Worm (Caenorhabditis elegans) whole organism, mixed stage, embryonic: Measurements from ENCODE around the gene F43C11.11.

Experiments used
- M03D4.4 ChIP-seq: sonication (generic microtip); optimal IDR thresholded peaks from 2 replicates; lab custom pipeline; 2017; ENCODE audit warnings: mild to moderate bottlenecking, missing genetic modification characterization, missing compliant biosample characterization
- blmp-1 ChIP-seq: fragments of 150-350 bp; optimal IDR thresholded peaks from 2 replicates; lab custom pipeline; 2014; ENCODE audit warnings: missing biosample characterization, missing genetic modification characterization
- ceh-39 ChIP-seq: fragments of 150-350 bp; optimal IDR thresholded peaks from 2 replicates; lab custom pipeline; 2014; ENCODE audit warnings: missing biosample characterization, missing genetic modification characterization
- ceh-43 ChIP-seq: fragments of 200-800 bp; sonication (Bioruptor generic); optimal IDR thresholded peaks from 2 replicates; lab custom pipeline; 2018; ENCODE audit warnings: mild to moderate bottlenecking, missing genetic modification characterization, moderate library complexity, missing compliant biosample characterization
- ceh-83 ChIP-seq: fragments of 200-800 bp; sonication (Bioruptor generic); optimal IDR thresholded peaks from 2 replicates; lab custom pipeline; 2018; ENCODE audit warnings: mild to moderate bottlenecking, missing genetic modification characterization, missing compliant biosample characterization
- ces-1 ChIP-seq: fragments of 150-350 bp; optimal IDR thresholded peaks from 2 replicates; lab custom pipeline; 2014; ENCODE audit warnings: missing biosample characterization, missing genetic modification reagents, missing genetic modification characterization
- cnd-1 ChIP-seq: fragments of 200-800 bp; sonication (Bioruptor generic); optimal IDR thresholded peaks from 2 replicates; lab custom pipeline; 2018; ENCODE audit warnings: mild to moderate bottlenecking, missing genetic modification characterization, missing compliant biosample characterization
- drap-1 ChIP-seq: fragments of 200-800 bp; sonication (Bioruptor generic); optimal IDR thresholded peaks from 3 replicates; lab custom pipeline; 2018; ENCODE audit warnings: mild to moderate bottlenecking, missing genetic modification characterization, missing compliant biosample characterization
- elt-1 ChIP-seq: sonication (generic microtip); optimal IDR thresholded peaks from 2 replicates; lab custom pipeline; 2017; ENCODE audit warnings: missing genetic modification characterization, mild to moderate bottlenecking, missing compliant biosample characterization, antibody characterized with exemption, moderate library complexity, borderline replicate concordance; ENCODE audit not compliant: insufficient read depth
- elt-3 ChIP-seq: fragments of 150-350 bp; optimal IDR thresholded peaks from 2 replicates; lab custom pipeline; 2014; ENCODE audit warnings: missing biosample characterization, missing genetic modification characterization
- flh-1 ChIP-seq: fragments of 200-800 bp; sonication (Bioruptor generic); optimal IDR thresholded peaks from 2 replicates; lab custom pipeline; 2018; ENCODE audit warnings: mild to moderate bottlenecking, missing genetic modification characterization, moderate library complexity, missing compliant biosample characterization
- ham-2 ChIP-seq: fragments of 200-800 bp; sonication (Bioruptor generic); optimal IDR thresholded peaks from 2 replicates; lab custom pipeline; 2018; ENCODE audit warnings: mild to moderate bottlenecking, missing genetic modification characterization, missing compliant biosample characterization
- hlh-1 ChIP-seq: fragments of 150-350 bp; optimal IDR thresholded peaks from 2 replicates; lab custom pipeline; 2014; ENCODE audit warnings: missing biosample characterization, missing genetic modification reagents, missing genetic modification characterization
- lin-13 ChIP-seq: fragments of 150-350 bp; optimal IDR thresholded peaks from 2 replicates; lab custom pipeline; 2014; ENCODE audit warnings: missing biosample characterization, missing genetic modification characterization
- lin-32 ChIP-seq: fragments of 200-800 bp; sonication (Bioruptor generic); optimal IDR thresholded peaks from 2 replicates; lab custom pipeline; 2018; ENCODE audit warnings: mild to moderate bottlenecking, missing genetic modification characterization, missing compliant biosample characterization
- lsy-2 ChIP-seq: fragments of 150-350 bp; optimal IDR thresholded peaks from 2 replicates; lab custom pipeline; 2014; ENCODE audit warnings: missing biosample characterization, missing genetic modification characterization
- mab-5 ChIP-seq: fragments of 150-350 bp; optimal IDR thresholded peaks from 2 replicates; lab custom pipeline; 2014; ENCODE audit warnings: missing biosample characterization, missing genetic modification characterization
- mep-1 ChIP-seq: fragments of 150-350 bp; optimal IDR thresholded peaks from 2 replicates; lab custom pipeline; 2017; ENCODE audit warnings: missing biosample characterization, missing genetic modification reagents, missing genetic modification characterization, inconsistent platforms
- mls-2 ChIP-seq: sonication (generic microtip); optimal IDR thresholded peaks from 2 replicates; lab custom pipeline; 2016; ENCODE audit warnings: mild to moderate bottlenecking, missing genetic modification characterization, moderate library complexity, missing compliant biosample characterization
- nhr-12 ChIP-seq: fragments of 150-350 bp; optimal IDR thresholded peaks from 2 replicates; lab custom pipeline; 2014; ENCODE audit warnings: missing biosample characterization, missing genetic modification characterization
- nhr-2 ChIP-seq: fragments of 150-350 bp; optimal IDR thresholded peaks from 2 replicates; lab custom pipeline; 2014; ENCODE audit warnings: missing biosample characterization, missing genetic modification characterization
- nhr-237 ChIP-seq: fragments of 150-350 bp; optimal IDR thresholded peaks from 2 replicates; lab custom pipeline; 2014; ENCODE audit warnings: missing biosample characterization, missing genetic modification characterization
- nhr-28 ChIP-seq: fragments of 150-350 bp; optimal IDR thresholded peaks from 2 replicates; lab custom pipeline; 2014; ENCODE audit warnings: missing biosample characterization, missing genetic modification characterization
- pha-4 ChIP-seq: fragments of 150-350 bp; optimal IDR thresholded peaks from 2 replicates; lab custom pipeline; 2018; ENCODE audit warnings: missing biosample characterization, missing genetic modification reagents, missing genetic modification characterization
- sem-2 ChIP-seq: fragments of 200-800 bp; sonication (Bioruptor generic); optimal IDR thresholded peaks from 2 replicates; lab custom pipeline; 2018; ENCODE audit warnings: mild to moderate bottlenecking, missing genetic modification characterization, missing compliant biosample characterization
- snpc-4 ChIP-seq: fragments of 150-350 bp; optimal IDR thresholded peaks from 2 replicates; lab custom pipeline; 2014; ENCODE audit warnings: missing biosample characterization, missing genetic modification characterization
- sptf-1 ChIP-seq: sonication (generic microtip); optimal IDR thresholded peaks from 2 replicates; lab custom pipeline; 2017; ENCODE audit warnings: mild to moderate bottlenecking, missing genetic modification characterization, moderate library complexity, missing compliant biosample characterization
- tbx-8 ChIP-seq: fragments of 200-800 bp; sonication (Bioruptor generic); optimal IDR thresholded peaks from 2 replicates; lab custom pipeline; 2018; ENCODE audit warnings: mild to moderate bottlenecking, missing genetic modification characterization, moderate library complexity, missing compliant biosample characterization
- unc-120 ChIP-seq: sonication (generic microtip); optimal IDR thresholded peaks from 2 replicates; lab custom pipeline; 2017; ENCODE audit warnings: missing genetic modification characterization, missing compliant biosample characterization; ENCODE audit not compliant: poor library complexity, severe bottlenecking
- unc-39 ChIP-seq: fragments of 150-350 bp; optimal IDR thresholded peaks from 2 replicates; lab custom pipeline; 2014; ENCODE audit warnings: missing biosample characterization, missing genetic modification characterization
- zip-8 ChIP-seq: fragments of 150-350 bp; optimal IDR thresholded peaks from 2 replicates; lab custom pipeline; 2014; ENCODE audit warnings: missing biosample characterization, missing genetic modification characterization
- ztf-11 ChIP-seq: fragments of 150-350 bp; optimal IDR thresholded peaks from 2 replicates; lab custom pipeline; 2014; ENCODE audit warnings: missing biosample characterization, missing genetic modification characterization

Gene F43C11.11

ce11 chrII:2372090-2372489, 8.5 kb upstream of the F43C11.11 start, which contains the start of gene F16G10.3:
F16G10.3 (plus strand) TSS chrII:2372390.
- no peak for TF ChIP-seq nhr-28
- TF ChIP-seq mep-1 = no peak
- no peak for TF ChIP-seq drap-1 (GFP tag; lab: Kevin White, UChicago)
- TF ChIP-seq flh-1 (GFP tag; lab: Kevin White, UChicago) = no peak
- no peak for TF ChIP-seq ceh-39 (tag; lab: Kevin White, UChicago)
- no peak for TF ChIP-seq mls-2 (tag; lab: Kevin White, UChicago)
- no peak for TF ChIP-seq tbx-8
- no peak for TF ChIP-seq nhr-12 (tag; lab: Kevin White, UChicago)
- no peak for TF ChIP-seq hlh-1 (tag; lab: Kevin White, UChicago)
- TF ChIP-seq sem-2 (GFP tag; lab: Kevin White, UChicago) = no peak
- TF ChIP-seq lin-32 (GFP tag; lab: Kevin White, UChicago) = no peak
- no peak for TF ChIP-seq elt-3 (tag; lab: Kevin White, UChicago)
- TF ChIP-seq snpc-4 = no peak
- TF ChIP-seq blmp-1 (tag; lab: Kevin White, UChicago) = no peak
- no peak for TF ChIP-seq nhr-2 (tag; lab: Kevin White, UChicago)
- no peak for TF ChIP-seq nhr-237
- no peak for TF ChIP-seq mab-5 (tag; lab: Kevin White, UChicago)
- no peak for TF ChIP-seq elt-1
- TF ChIP-seq ceh-83 (GFP tag; lab: Kevin White, UChicago) = no peak
- TF ChIP-seq, all 35 proteins: peak for 0

- TF ChIP-seq nhr-237 = no peak
- TF ChIP-seq unc-120 = no peak
- TF ChIP-seq sem-2 (GFP tag; lab: Kevin White, UChicago) = no peak
- no peak for TF ChIP-seq unc-39
- TF ChIP-seq zip-8 (tag; lab: Kevin White, UChicago) = no peak
- no peak for TF ChIP-seq lsy-2
- no peak for TF ChIP-seq ces-1
- no peak for TF ChIP-seq pha-4 (tag; lab: Kevin White, UChicago)
- no peak for TF ChIP-seq elt-3 (tag; lab: Kevin White, UChicago)
- no peak for TF ChIP-seq M03D4.4 (tag; lab: Kevin White, UChicago)
- no peak for TF ChIP-seq blmp-1 (tag; lab: Kevin White, UChicago)
- TF ChIP-seq ceh-43 = no peak
- no peak for TF ChIP-seq ceh-39 (tag; lab: Kevin White, UChicago)
- TF ChIP-seq, all 35 proteins: peak for 0
These were observed 5.4 kb upstream of the F43C11.11 start, which contains the start of gene hpo-25 for ce11 chrII:2368956-2369355. hpo-25 (plus strand) TSS chrII:2369256.

ce11 chrII:2366623-2367365, 3.2 kb upstream of the F43C11.11 start, which contains the start of the genes F43C11.12 and F16G10.5:
F43C11.12 (minus strand) TSS chrII:2366723.
F16G10.5 (plus strand) TSS chrII:2367315.
- TF ChIP-seq nhr-28 (no peak), lin-13 (no peak), hlh-1 (tag; lab: Kevin White, UChicago) (no peak)

ce11 chrII:2359965-2360364, 3.6 kb downstream of the F43C11.11 start, which contains the start of gene F43C11.16:
F43C11.16 (minus strand) TSS chrII:2360065.
- TF ChIP-seq cnd-1 = no peak
- no peak for TF ChIP-seq sptf-1 (tag; lab: Kevin White, UChicago)

ce11 chrII:2356795-2357194, 6.8 kb downstream of the F43C11.11 start, which contains the start of gene F43C11.1:
F43C11.1 (plus strand) TSS chrII:2357095.
- no peak for TF ChIP-seq ztf-11 (tag; lab: Kevin White, UChicago)
- TF ChIP-seq lin-32 (GFP tag; lab: Kevin White, UChicago) = no peak
- no peak for TF ChIP-seq nhr-237
- no peak for TF ChIP-seq snpc-4
- no peak for TF ChIP-seq ham-2 (GFP tag; lab: Kevin White, UChicago)
- TF ChIP-seq blmp-1 (tag; lab: Kevin White, UChicago) = no peak
- TF ChIP-seq hlh-1 (tag; lab: Kevin White, UChicago) = no peak
- TF ChIP-seq unc-39 = no peak
- TF ChIP-seq drap-1 (GFP tag; lab: Kevin White, UChicago) = no peak
- no peak for TF ChIP-seq mep-1
- TF ChIP-seq elt-3 (tag; lab: Kevin White, UChicago) = no peak
- TF ChIP-seq, all 35 proteins: peak for 0
